Fruit fly (Drosophila melanogaster): ENCODE measurements around the gene CG46025.

The CG46025 gene

dm6 chr2L:7812555-7813339, 58.8 kb downstream of the CG46025 start:
- TF ChIP-seq CG4496 (GFP tag; IDR thresholded peaks at IDR 0.05): no peak
- TF ChIP-seq CG9948 (tag; optimal IDR thresholded peaks at IDR 0.05): no peak
- no peak for TF ChIP-seq CG15710 (tag; optimal IDR thresholded peaks at IDR 0.05)
- no peak for TF ChIP-seq CG32121 (GFP tag; IDR thresholded peaks at IDR 0.05)
- peak; percentile 3 for TF ChIP-seq CG8301 (tag; optimal IDR thresholded peaks at IDR 0.05)
- TF ChIP-seq EcR (GFP tag; optimal IDR thresholded peaks at IDR 0.05): no peak
- TF ChIP-seq fd96Ca (GFP tag; IDR thresholded peaks at IDR 0.05): no peak
- TF ChIP-seq Ets98B (GFP tag; IDR thresholded peaks at IDR 0.05): no peak
- no peak for TF ChIP-seq CG10348 (GFP tag; IDR thresholded peaks at IDR 0.05)
- TF ChIP-seq Snoo (tag; optimal IDR thresholded peaks at IDR 0.05): no peak
- TF ChIP-seq rn (GFP tag; IDR thresholded peaks at IDR 0.05): no peak
- no peak for TF ChIP-seq gl (tag; optimal IDR thresholded peaks at IDR 0.05)
- no peak for TF ChIP-seq CG13204 (GFP tag; optimal IDR thresholded peaks at IDR 0.05)
- no peak for TF ChIP-seq D1 (tag; optimal IDR thresholded peaks at IDR 0.05)
- peak; percentile 7 for TF ChIP-seq CG14655 (GFP tag; optimal IDR thresholded peaks at IDR 0.05)
- TF ChIP-seq CG34367 (tag; optimal IDR thresholded peaks at IDR 0.05): no peak
- TF ChIP-seq Pif1B (GFP tag; optimal IDR thresholded peaks at IDR 0.05): no peak
- TF ChIP-seq CG12605 (GFP tag; IDR thresholded peaks at IDR 0.05): no peak

dm6 chr2L:7813357-7813756, 59.4 kb downstream of the CG46025 start:
- TF ChIP-seq CG8159 (tag; optimal IDR thresholded peaks at IDR 0.05) (no peak), fd96Ca (GFP tag; IDR thresholded peaks at IDR 0.05) (0 out of 3 replicates have a peak, but pooled peaks have one; percentile 14), EcR (GFP tag; optimal IDR thresholded peaks at IDR 0.05) (peak; percentile 47), CG32121 (GFP tag; IDR thresholded peaks at IDR 0.05) (0 out of 2 replicates have a peak, but pooled peaks have one; percentile 11)

Data from whole organism, pupa.